Worm (Caenorhabditis elegans) whole organism, L4 larva: Measurements from ENCODE around the gene clc-17.

Experiments
- T20F7.1 ChIP-seq: fragments of 200-800 bp; sonication (Bioruptor generic); optimal IDR thresholded peaks from 2 replicates; lab custom pipeline; 2018; ENCODE audit warnings: mild to moderate bottlenecking, missing genetic modification characterization, missing compliant biosample characterization
- mep-1 ChIP-seq: fragments of 150-350 bp; sonication (generic microtip); optimal IDR thresholded peaks from 3 replicates; lab custom pipeline; 2014; ENCODE audit warnings: missing biosample characterization, missing genetic modification characterization
- mxl-3 ChIP-seq: fragments of 200-800 bp; sonication (Bioruptor generic); optimal IDR thresholded peaks from 2 replicates; lab custom pipeline; 2018; ENCODE audit warnings: mild to moderate bottlenecking, missing genetic modification characterization, missing compliant biosample characterization
- unc-62 ChIP-seq, 3 experiments: fragments of 150-350 bp in 1 of 3; sonication (generic microtip); optimal IDR thresholded peaks in 2 of 3; peaks in 1 of 3; 1 replicate in 1 of 3; 2 replicates in 2 of 3; lab custom pipeline; 2014 to 2017; ENCODE audit warnings: missing biosample characterization in 3 of 3, missing genetic modification characterization in 3 of 3, missing genetic modification reagents in 3 of 3, missing genotype in 1 of 3
- zip-2 ChIP-seq: fragments of 150-350 bp; optimal IDR thresholded peaks from 2 replicates; lab custom pipeline; 2014; ENCODE audit warnings: missing biosample characterization, missing genetic modification characterization

ce11 chrX:11122412-11122811 lies 15.2 kb downstream of the clc-17 start:
- TF ChIP-seq mxl-3 (GFP tag; lab: Kevin White, UChicago) (no peak), T20F7.1 (no peak), zip-2 (no peak), mep-1 (tag; lab: Kevin White, UChicago) (no peak), unc-62 (GFP tag; optimal IDR thresholded peaks at IDR 0.05 in 1 of 2; lab: Kevin White, UChicago) (peak in 1 of 2 experiments; percentile 66), unc-62 (tag; optimal IDR thresholded peaks at IDR 0.05; lab: Kevin White, UChicago) (no peak)
